Fruit fly (Drosophila melanogaster) whole organism, prepupa: ENCODE data around the gene yrt.

Experiments
- CG10669 ChIP-seq: fragments of 200-800 bp; sonication (Bioruptor generic); optimal IDR thresholded peaks from 3 replicates; lab custom pipeline; 2018; ENCODE audit warnings: missing biosample characterization, mild to moderate bottlenecking, missing genetic modification characterization, moderate library complexity
- CG11762 ChIP-seq: fragments of 200-800 bp; sonication (Bioruptor generic); optimal IDR thresholded peaks from 3 replicates; lab custom pipeline; 2016; ENCODE audit warnings: missing biosample characterization, missing genetic modification characterization; ENCODE audit not compliant: insufficient read depth
- CG15336 ChIP-seq: fragments of 200-800 bp; sonication (Bioruptor generic); IDR thresholded peaks from 2 replicates; pipeline ENCODE4 v1.3.6; 2022; ENCODE audit warnings: missing biosample characterization, missing genetic modification characterization
- CG1621 ChIP-seq: fragments of 200-800 bp; sonication (Bioruptor generic); optimal IDR thresholded peaks from 3 replicates; lab custom pipeline; 2018; ENCODE audit warnings: missing biosample characterization, mild to moderate bottlenecking, missing genetic modification characterization
- CG3032 ChIP-seq: fragments of 200-800 bp; optimal IDR thresholded peaks from 2 replicates; lab custom pipeline; 2019; ENCODE audit warnings: missing biosample characterization, mild to moderate bottlenecking, missing genetic modification characterization, moderate library complexity
- CG31627 ChIP-seq: fragments of 200-800 bp; sonication (Bioruptor generic); optimal IDR thresholded peaks from 3 replicates; lab custom pipeline; 2016; ENCODE audit warnings: missing biosample characterization, missing genetic modification characterization
- CG32006 ChIP-seq: fragments of 200-800 bp; sonication (Bioruptor generic); optimal IDR thresholded peaks from 3 replicates; lab custom pipeline; 2017; ENCODE audit warnings: missing biosample characterization, mild to moderate bottlenecking, missing genetic modification characterization
- CG34406 ChIP-seq: fragments of 200-800 bp; sonication (Bioruptor generic); optimal IDR thresholded peaks from 3 replicates; lab custom pipeline; 2016; ENCODE audit warnings: missing biosample characterization, missing genetic modification characterization
- CG3919 ChIP-seq: fragments of 200-800 bp; sonication (Bioruptor generic); optimal IDR thresholded peaks from 3 replicates; lab custom pipeline; 2016; ENCODE audit warnings: missing biosample characterization, missing genetic modification characterization
- CG6163 ChIP-seq: fragments of 200-800 bp; sonication (Bioruptor generic); IDR thresholded peaks from 3 replicates; pipeline ENCODE4 v1.3.6; 2022; ENCODE audit warnings: missing biosample characterization, missing genetic modification characterization
- CG6276 ChIP-seq: fragments of 200-800 bp; sonication (Bioruptor generic); optimal IDR thresholded peaks from 2 replicates; lab custom pipeline; 2017; ENCODE audit warnings: missing biosample characterization, mild to moderate bottlenecking, missing genetic modification characterization
- CG6808 ChIP-seq: fragments of 200-800 bp; sonication (Bioruptor generic); optimal IDR thresholded peaks from 3 replicates; lab custom pipeline; 2017; ENCODE audit warnings: missing biosample characterization, missing genetic modification characterization, mild to moderate bottlenecking, moderate library complexity, missing genetic modification reagents
- CG6854 ChIP-seq: fragments of 200-800 bp; sonication (Bioruptor generic); optimal IDR thresholded peaks from 2 replicates; lab custom pipeline; 2017; ENCODE audit warnings: missing biosample characterization, mild to moderate bottlenecking, missing genetic modification characterization
- CG7368 ChIP-seq: fragments of 200-800 bp; sonication (Bioruptor generic); optimal IDR thresholded peaks from 3 replicates; lab custom pipeline; 2016; ENCODE audit warnings: missing biosample characterization, missing genetic modification characterization
- CG8119 ChIP-seq: fragments of 200-800 bp; sonication (Bioruptor generic); IDR thresholded peaks from 3 replicates; pipeline ENCODE4 v1.3.6; 2022; ENCODE audit warnings: missing biosample characterization, missing genetic modification characterization
- CG9139 ChIP-seq: fragments of 200-800 bp; sonication (Bioruptor generic); optimal IDR thresholded peaks from 3 replicates; lab custom pipeline; 2017; ENCODE audit warnings: missing biosample characterization, mild to moderate bottlenecking, missing genetic modification characterization
- Eip78C ChIP-seq: fragments of 200-800 bp; sonication (Bioruptor generic); peaks from one replicate; lab custom pipeline; 2016; ENCODE audit warnings: missing biosample characterization, missing genetic modification characterization
- Gug ChIP-seq: fragments of 200-800 bp; sonication (Bioruptor generic); IDR thresholded peaks from 2 replicates; pipeline ENCODE4 v1.3.6; 2022; ENCODE audit warnings: missing biosample characterization, missing genetic modification characterization
- Hr39 ChIP-seq: fragments of 200-800 bp; sonication (Bioruptor generic); optimal IDR thresholded peaks from 2 replicates; lab custom pipeline; 2016; ENCODE audit warnings: missing biosample characterization, missing genetic modification characterization
- Hr4 ChIP-seq: fragments of 200-800 bp; sonication (Bioruptor generic); optimal IDR thresholded peaks from 3 replicates; lab custom pipeline; 2016; ENCODE audit warnings: missing biosample characterization, missing genetic modification characterization
- Sox14 ChIP-seq: fragments of 200-800 bp; sonication (Bioruptor generic); optimal IDR thresholded peaks from 3 replicates; lab custom pipeline; 2016; ENCODE audit warnings: missing biosample characterization, missing genetic modification characterization
- acj6 ChIP-seq: fragments of 200-800 bp; sonication (Bioruptor generic); optimal IDR thresholded peaks from 3 replicates; lab custom pipeline; 2016; ENCODE audit warnings: missing biosample characterization, missing genetic modification characterization
- cyc ChIP-seq: fragments of 200-800 bp; sonication (Bioruptor generic); optimal IDR thresholded peaks from 3 replicates; lab custom pipeline; 2016; ENCODE audit warnings: missing biosample characterization, missing genetic modification characterization
- dac ChIP-seq: fragments of 200-800 bp; sonication (Bioruptor generic); optimal IDR thresholded peaks from 2 replicates; lab custom pipeline; 2017; ENCODE audit warnings: missing biosample characterization, mild to moderate bottlenecking, missing genetic modification characterization
- dsx ChIP-seq: fragments of 200-800 bp; optimal IDR thresholded peaks from 3 replicates; lab custom pipeline; 2019; ENCODE audit warnings: missing biosample characterization, mild to moderate bottlenecking, missing genetic modification characterization, moderate library complexity; ENCODE audit not compliant: poor library complexity, severe bottlenecking
- esn ChIP-seq: fragments of 200-800 bp; sonication (Bioruptor generic); optimal IDR thresholded peaks from 2 replicates; lab custom pipeline; 2016; ENCODE audit warnings: missing biosample characterization, mild to moderate bottlenecking, missing genetic modification characterization, moderate library complexity
- fd59A ChIP-seq: fragments of 200-800 bp; sonication (Bioruptor generic); optimal IDR thresholded peaks from 2 replicates; lab custom pipeline; 2017; ENCODE audit warnings: missing biosample characterization, mild to moderate bottlenecking, missing genetic modification characterization, missing genetic modification reagents
- pdm3 ChIP-seq: fragments of 200-800 bp; sonication (Bioruptor generic); optimal IDR thresholded peaks from 3 replicates; lab custom pipeline; 2016; ENCODE audit warnings: missing biosample characterization, missing genetic modification characterization
- spab ChIP-seq: fragments of 200-800 bp; sonication (Bioruptor generic); optimal IDR thresholded peaks from 2 replicates; lab custom pipeline; 2017; ENCODE audit warnings: missing biosample characterization, mild to moderate bottlenecking, missing genetic modification characterization, missing genetic modification reagents
- svp ChIP-seq: fragments of 200-800 bp; sonication (Bioruptor generic); peaks from one replicate; lab custom pipeline; 2016; ENCODE audit warnings: missing biosample characterization, missing genetic modification characterization

Gene yrt

dm6 chr3R:13395133-13395532 lies 39.7 kb downstream of the yrt start, which contains the start of gene CCHa2:
TSS of gene CCHa2 (minus strand) at chr3R:13395197.
- no peak for TF ChIP-seq CG31627 (GFP tag; lab: Kevin White, UChicago)
- no peak for TF ChIP-seq CG7368 (GFP tag; lab: Kevin White, UChicago)
- TF ChIP-seq Hr4 = no peak
- TF ChIP-seq CG9139 (GFP tag; lab: Kevin White, UChicago) = no peak
- TF ChIP-seq CG8119 (GFP tag; lab: Robert Waterston, UW) = no peak
- TF ChIP-seq CG6163 = no peak
- no peak for TF ChIP-seq esn (GFP tag; lab: Kevin White, UChicago)
- no peak for TF ChIP-seq Sox14 (GFP tag; lab: Kevin White, UChicago)

- TF ChIP-seq CG3032 (tag; lab: Kevin White, UChicago) (no peak), dsx (GFP tag; lab: Kevin White, UChicago) (no peak), fd59A (GFP tag; lab: Kevin White, UChicago) (no peak), acj6 (GFP tag; lab: Kevin White, UChicago) (no peak), CG10669 (GFP tag; lab: Kevin White, UChicago) (no peak), svp (peak; percentile 96), CG7368 (GFP tag; lab: Kevin White, UChicago) (no peak), CG6276 (no peak)
- TF ChIP-seq, all 60 proteins: peak for 1
Measured at dm6 chr3R:13393009-13393408, 41.8 kb downstream of the yrt start.

- TF ChIP-seq svp (peak; percentile 96), CG3919 (GFP tag; lab: Kevin White, UChicago) (no peak)
Measured at dm6 chr3R:13390490-13390889, 44.3 kb downstream of the yrt start.

- peak; percentile 2 for TF ChIP-seq esn (GFP tag; lab: Kevin White, UChicago)
- no peak for TF ChIP-seq CG32006
- TF ChIP-seq CG1621 (tag; lab: Kevin White, UChicago) = peak; percentile 78
Measured at dm6 chr3R:13388160-13388870, 46.5 kb downstream of the yrt start, which contains the start of gene CG9799. TSS of gene CG9799 (minus strand) at chr3R:13388709.

dm6 chr3R:13385105-13385504 lies 49.7 kb downstream of the yrt start:
- TF ChIP-seq CG15336 (no peak), pdm3 (no peak), CG34406 (no peak), Eip78C (GFP tag; lab: Kevin White, UChicago) (no peak), spab (GFP tag; lab: Kevin White, UChicago) (no peak), CG11762 (GFP tag; lab: Kevin White, UChicago) (no peak), CG6854 (no peak), Hr39 (no peak), cyc (GFP tag; lab: Kevin White, UChicago) (no peak), Gug (no peak), dac (GFP tag; lab: Kevin White, UChicago) (no peak), CG3919 (GFP tag; lab: Kevin White, UChicago) (no peak)

- TF ChIP-seq CG1621 (tag; lab: Kevin White, UChicago) (peak; percentile 56), Sox14 (GFP tag; lab: Kevin White, UChicago) (peak; percentile 3), CG15336 (peak; percentile 63; the same call in 1 of the 2 replicates), acj6 (GFP tag; lab: Kevin White, UChicago) (no peak), esn (GFP tag; lab: Kevin White, UChicago) (peak; percentile 1), CG6808 (GFP tag; lab: Kevin White, UChicago) (no peak), CG3032 (tag; lab: Kevin White, UChicago) (no peak)
Measured at dm6 chr3R:13382656-13383142, 52.1 kb downstream of the yrt start.
